Fruit fly (Drosophila melanogaster) whole organism, embryonic: ENCODE data around the gene Mon1.
A peak's percentile ranks its signal among the peaks of the same experiment; 100 is the strongest.

Source experiments
- Blimp-1 ChIP-seq: fragments of 200-800 bp; sonication (Bioruptor generic); optimal IDR thresholded peaks from 3 replicates; lab custom pipeline; 2018; ENCODE audit warnings: missing biosample characterization, missing genetic modification characterization, mild to moderate bottlenecking, moderate library complexity, missing genetic modification reagents
- CG10209 ChIP-seq: fragments of 200-800 bp; sonication (Bioruptor generic); optimal IDR thresholded peaks from 3 replicates; lab custom pipeline; 2017; ENCODE audit warnings: missing biosample characterization, mild to moderate bottlenecking, missing genetic modification characterization, missing genetic modification reagents
- CG10979 ChIP-seq: fragments of 200-800 bp; sonication (Bioruptor generic); optimal IDR thresholded peaks from 2 replicates; lab custom pipeline; 2018; ENCODE audit warnings: missing biosample characterization, mild to moderate bottlenecking, missing genetic modification characterization, moderate library complexity
- CG11696 ChIP-seq: fragments of 200-800 bp; sonication (Bioruptor generic); IDR thresholded peaks from 2 replicates; pipeline ENCODE4 v1.3.6; 2022; ENCODE audit warnings: missing biosample characterization, missing genetic modification characterization
- CG12942 ChIP-seq: fragments of 200-800 bp; sonication (Bioruptor generic); optimal IDR thresholded peaks from 3 replicates; lab custom pipeline; 2016; ENCODE audit warnings: missing biosample characterization, missing genetic modification characterization
- CG1603 ChIP-seq: fragments of 200-800 bp; sonication (Bioruptor generic); optimal IDR thresholded peaks from 2 replicates; lab custom pipeline; 2019; ENCODE audit warnings: missing biosample characterization, mild to moderate bottlenecking, missing genetic modification characterization, moderate library complexity
- CG1647 ChIP-seq: fragments of 200-800 bp; sonication (Bioruptor generic); optimal IDR thresholded peaks from 3 replicates; lab custom pipeline; 2016; ENCODE audit warnings: missing biosample characterization, missing genetic modification characterization
- CG2199 ChIP-seq: fragments of 200-800 bp; sonication (Bioruptor generic); IDR thresholded peaks from 3 replicates; pipeline ENCODE4 v1.3.6; 2022; ENCODE audit warnings: missing biosample characterization, missing genetic modification characterization
- CG3163 ChIP-seq: fragments of 200-800 bp; sonication (Bioruptor generic); optimal IDR thresholded peaks from 3 replicates; lab custom pipeline; 2016; ENCODE audit warnings: missing biosample characterization, missing genetic modification characterization
- CG4360 ChIP-seq: fragments of 200-800 bp; sonication (Bioruptor generic); IDR thresholded peaks from 2 replicates; pipeline ENCODE4 v1.3.6; 2022; ENCODE audit warnings: missing biosample characterization, missing genetic modification characterization
- CG43689 ChIP-seq: fragments of 200-800 bp; sonication (Bioruptor generic); IDR thresholded peaks from 2 replicates; pipeline ENCODE4 v1.3.6; 2022; ENCODE audit warnings: missing biosample characterization, missing genetic modification characterization
- CG4820 ChIP-seq: fragments of 200-800 bp; sonication (Bioruptor generic); optimal IDR thresholded peaks from 3 replicates; lab custom pipeline; 2016; ENCODE audit warnings: missing biosample characterization, missing genetic modification characterization
- CG6765 ChIP-seq: fragments of 200-800 bp; sonication (Bioruptor generic); optimal IDR thresholded peaks from 3 replicates; lab custom pipeline; 2017; ENCODE audit warnings: missing biosample characterization, mild to moderate bottlenecking, missing genetic modification characterization
- CG6813 ChIP-seq: fragments of 200-800 bp; sonication (Bioruptor generic); optimal IDR thresholded peaks from 2 replicates; lab custom pipeline; 2017; ENCODE audit warnings: missing biosample characterization, missing genetic modification characterization, mild to moderate bottlenecking, moderate library complexity, missing genetic modification reagents
- CG6854 ChIP-seq: fragments of 200-800 bp; sonication (Bioruptor generic); optimal IDR thresholded peaks from 3 replicates; lab custom pipeline; 2017; ENCODE audit warnings: missing biosample characterization, mild to moderate bottlenecking, missing genetic modification characterization
- CG7963 ChIP-seq: fragments of 200-800 bp; sonication (Bioruptor generic); IDR thresholded peaks from 3 replicates; pipeline ENCODE4 v1.3.6; 2022; ENCODE audit warnings: missing biosample characterization, missing genetic modification characterization; ENCODE audit not compliant: partially characterized antibody
- CG9609 ChIP-seq: fragments of 200-800 bp; sonication (Bioruptor generic); optimal IDR thresholded peaks from 3 replicates; lab custom pipeline; 2016; ENCODE audit warnings: missing biosample characterization, missing genetic modification characterization
- CG9932 ChIP-seq: fragments of 200-800 bp; sonication (Bioruptor generic); IDR thresholded peaks from 2 replicates; pipeline ENCODE4 v1.3.6; 2022; ENCODE audit warnings: missing biosample characterization, missing genetic modification characterization
- Chrac-16 ChIP-seq: fragments of 200-800 bp; sonication (Bioruptor generic); optimal IDR thresholded peaks from 3 replicates; lab custom pipeline; 2016; ENCODE audit warnings: missing biosample characterization, missing genetic modification characterization
- ERR ChIP-seq: fragments of 200-800 bp; sonication (Bioruptor generic); optimal IDR thresholded peaks from 2 replicates; lab custom pipeline; 2016; ENCODE audit warnings: missing biosample characterization, missing genetic modification characterization
- Fer2 ChIP-seq: fragments of 200-800 bp; sonication (Bioruptor generic); optimal IDR thresholded peaks from 2 replicates; lab custom pipeline; 2018; ENCODE audit warnings: missing biosample characterization, mild to moderate bottlenecking, missing genetic modification characterization, moderate library complexity
- HmgD ChIP-seq: fragments of 200-800 bp; sonication (Bioruptor generic); optimal IDR thresholded peaks from 3 replicates; lab custom pipeline; 2016; ENCODE audit warnings: missing biosample characterization, missing genetic modification characterization
- Lpt ChIP-seq: fragments of >200 bp; optimal IDR thresholded peaks from 2 replicates; lab custom pipeline; 2018; ENCODE audit warnings: missing biosample characterization, missing genetic modification characterization
- MESR4 ChIP-seq: fragments of 200-800 bp; sonication (Bioruptor generic); optimal IDR thresholded peaks from 2 replicates; lab custom pipeline; 2018; ENCODE audit warnings: missing biosample characterization, mild to moderate bottlenecking, missing genetic modification characterization, moderate library complexity
- Mrtf ChIP-seq: fragments of 200-800 bp; sonication (Bioruptor generic); IDR thresholded peaks from 3 replicates; pipeline ENCODE4 v1.3.6; 2022; ENCODE audit warnings: missing biosample characterization, missing genetic modification characterization
- Opbp ChIP-seq: fragments of 200-800 bp; sonication (Bioruptor generic); IDR thresholded peaks from 3 replicates; pipeline ENCODE4 v1.3.6; 2022; ENCODE audit warnings: missing biosample characterization, missing genetic modification characterization; ENCODE audit not compliant: partially characterized antibody
- Optix ChIP-seq: fragments of 200-800 bp; sonication (Bioruptor generic); IDR thresholded peaks from 3 replicates; pipeline ENCODE4 v1.3.6; 2022; ENCODE audit warnings: missing biosample characterization, missing genetic modification characterization
- bowl ChIP-seq: fragments of 200-800 bp; sonication (Bioruptor generic); IDR thresholded peaks from 2 replicates; pipeline ENCODE4 v1.3.6; 2022; ENCODE audit warnings: missing biosample characterization, missing genetic modification characterization
- btn ChIP-seq: fragments of 200-800 bp; sonication (Bioruptor generic); optimal IDR thresholded peaks from 2 replicates; lab custom pipeline; 2016; ENCODE audit warnings: missing biosample characterization, missing genetic modification characterization
- ci ChIP-seq: fragments of 200-800 bp; sonication (Bioruptor generic); IDR thresholded peaks from 3 replicates; pipeline ENCODE4 v1.3.6; 2022; ENCODE audit warnings: missing biosample characterization, missing genetic modification characterization
- corto ChIP-seq: fragments of 200-800 bp; sonication (Bioruptor generic); optimal IDR thresholded peaks from 2 replicates; lab custom pipeline; 2016; ENCODE audit warnings: missing biosample characterization, mild to moderate bottlenecking, missing genetic modification characterization, moderate library complexity
- crol ChIP-seq: fragments of 200-800 bp; sonication (Bioruptor generic); IDR thresholded peaks from 2 replicates; pipeline ENCODE4 v1.3.6; 2022; ENCODE audit warnings: missing biosample characterization, missing genetic modification characterization
- dm ChIP-seq: fragments of 200-800 bp; sonication (Bioruptor generic); optimal IDR thresholded peaks from 3 replicates; lab custom pipeline; 2016; ENCODE audit warnings: missing biosample characterization, missing genetic modification characterization
- en ChIP-seq: fragments of 200-800 bp; sonication (Bioruptor generic); optimal IDR thresholded peaks from 2 replicates; lab custom pipeline; 2016; ENCODE audit warnings: missing biosample characterization, missing genetic modification characterization
- fd96Cb ChIP-seq: fragments of 200-800 bp; sonication (Bioruptor generic); optimal IDR thresholded peaks from 2 replicates; lab custom pipeline; 2018; ENCODE audit warnings: missing biosample characterization, mild to moderate bottlenecking, missing genetic modification characterization, moderate library complexity
- fru ChIP-seq: fragments of >200 bp; optimal IDR thresholded peaks from 2 replicates; lab custom pipeline; 2017
- h ChIP-seq: fragments of >200 bp; optimal IDR thresholded peaks from 2 replicates; lab custom pipeline; 2017
- hbn ChIP-seq: fragments of 200-800 bp; sonication (Bioruptor generic); IDR thresholded peaks from 2 replicates; pipeline ENCODE4 v1.3.6; 2022; ENCODE audit warnings: missing biosample characterization, missing genetic modification characterization; ENCODE audit not compliant: partially characterized antibody
- jing ChIP-seq: fragments of 200-800 bp; sonication (Bioruptor generic); optimal IDR thresholded peaks from 2 replicates; lab custom pipeline; 2018; ENCODE audit warnings: missing biosample characterization, mild to moderate bottlenecking, missing genetic modification characterization
- maf-S ChIP-seq: fragments of 200-800 bp; sonication (Bioruptor generic); optimal IDR thresholded peaks from 2 replicates; lab custom pipeline; 2016; ENCODE audit warnings: missing biosample characterization, missing genetic modification characterization
- nerfin-2 ChIP-seq: fragments of 200-800 bp; sonication (Bioruptor generic); IDR thresholded peaks from 2 replicates; pipeline ENCODE4 v1.3.6; 2022; ENCODE audit warnings: missing biosample characterization, missing genetic modification characterization; ENCODE audit not compliant: partially characterized antibody
- oc ChIP-seq: fragments of 200-800 bp; sonication (Bioruptor generic); optimal IDR thresholded peaks from 2 replicates; lab custom pipeline; 2018; ENCODE audit warnings: missing biosample characterization, mild to moderate bottlenecking, missing genetic modification characterization, moderate library complexity
- otp ChIP-seq: fragments of 200-800 bp; sonication (Bioruptor generic); IDR thresholded peaks from 3 replicates; pipeline ENCODE4, ENCODE4 v1.3.6; 2022; ENCODE audit warnings: missing biosample characterization, missing genetic modification characterization
- sc ChIP-seq, 3 experiments: fragments of >200 bp in 2 of 3; fragments of 200-800 bp in 1 of 3; sonication (Bioruptor generic) in 1 of 3; optimal IDR thresholded peaks; 2 replicates in 2 of 3; 3 replicates in 1 of 3; lab custom pipeline; 2017; ENCODE audit warnings: mild to moderate bottlenecking in 1 of 3, missing biosample characterization in 1 of 3, missing genetic modification characterization in 1 of 3, missing genetic modification reagents in 1 of 3
- stwl ChIP-seq: fragments of 200-800 bp; sonication (Bioruptor generic); optimal IDR thresholded peaks from 3 replicates; lab custom pipeline; 2018; ENCODE audit warnings: missing biosample characterization, mild to moderate bottlenecking, missing genetic modification characterization, moderate library complexity
- tgo ChIP-seq: fragments of 200-800 bp; sonication (Bioruptor generic); IDR thresholded peaks from 3 replicates; pipeline ENCODE4 v1.3.6; 2022; ENCODE audit warnings: missing biosample characterization, missing genetic modification characterization
- toy ChIP-seq: fragments of 200-800 bp; sonication (Bioruptor generic); IDR thresholded peaks from 2 replicates; pipeline ENCODE4 v1.3.6; 2022; ENCODE audit warnings: missing biosample characterization, missing genetic modification characterization
- twi ChIP-seq: fragments of 200-800 bp; optimal IDR thresholded peaks from 2 replicates; lab custom pipeline; 2019; ENCODE audit warnings: missing biosample characterization, mild to moderate bottlenecking, missing genetic modification characterization, moderate library complexity
- usp ChIP-seq: fragments of >200 bp; optimal IDR thresholded peaks from 2 replicates; lab custom pipeline; 2017; ENCODE audit warnings: missing biosample characterization, missing genetic modification characterization
- wek ChIP-seq: fragments of 200-800 bp; sonication (Bioruptor generic); optimal IDR thresholded peaks from 3 replicates; lab custom pipeline; 2018; ENCODE audit warnings: missing biosample characterization, mild to moderate bottlenecking, missing genetic modification characterization, moderate library complexity
- zfh1 ChIP-seq: fragments of 200-800 bp; sonication (Bioruptor generic); IDR thresholded peaks from 3 replicates; pipeline ENCODE4 v1.3.6; 2022; ENCODE audit warnings: missing biosample characterization, missing genetic modification characterization

Gene Mon1

DNA sequence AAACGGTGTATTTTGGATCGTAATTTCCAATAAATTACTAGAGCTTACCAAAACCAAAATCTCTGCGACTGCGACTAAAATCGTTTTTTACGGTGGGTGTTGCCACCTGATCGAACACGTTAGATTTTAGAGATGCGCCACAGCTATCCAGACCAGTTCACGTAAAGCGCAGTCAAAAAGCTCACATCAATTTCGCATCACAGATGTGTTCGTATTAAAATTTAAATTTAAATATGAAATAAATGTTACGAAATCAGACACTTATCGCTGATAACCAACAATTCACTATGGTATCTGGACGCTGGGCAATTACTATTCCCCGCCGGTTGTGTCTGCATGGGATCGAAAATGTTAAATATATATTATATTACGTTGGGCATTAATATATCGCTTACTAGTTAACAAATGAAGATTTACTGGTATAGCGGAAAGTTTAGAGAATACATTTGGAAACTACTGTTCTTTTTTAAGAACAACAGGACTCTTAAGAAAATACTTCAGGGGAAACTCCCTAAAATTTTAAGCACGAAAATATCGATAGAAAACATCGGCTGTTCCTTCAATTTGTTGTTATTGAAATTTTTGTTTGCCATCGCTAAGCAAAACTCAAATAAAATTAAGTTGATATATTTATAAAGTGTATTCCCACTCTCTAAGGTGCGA is 3.1 kb upstream of the Mon1 start, which contains the start of the genes mxt and CG11927 (continued):
- TF ChIP-seq CG12942 (GFP tag; lab: Kevin White, UChicago) (peak; percentile 7), CG6765 (GFP tag; lab: Kevin White, UChicago) (no peak), stwl (no peak), maf-S (GFP tag; lab: Kevin White, UChicago) (peak; percentile 9), ERR (GFP tag; lab: Kevin White, UChicago) (no peak), sc (optimal IDR thresholded peaks at IDR 0.05; lab: Kevin White, UChicago) (no peak), sc (GFP tag; optimal IDR thresholded peaks at IDR 0.05; lab: Kevin White, UChicago) (no peak), CG6813 (no peak), CG9609 (GFP tag; lab: Kevin White, UChicago) (peak; percentile 23), bowl (no peak), CG9932 (GFP tag; lab: Robert Waterston, UW) (peak; percentile 85), Chrac-16 (GFP tag; lab: Kevin White, UChicago) (peak; percentile 61), ci (peak; percentile 72), CG4360 (GFP tag; lab: Robert Waterston, UW) (no peak), oc (tag; lab: Kevin White, UChicago) (no peak), hbn (GFP tag; lab: Robert Waterston, UW) (peak; percentile 87), CG3163 (GFP tag; lab: Kevin White, UChicago) (peak; percentile 15), dm (GFP tag; lab: Kevin White, UChicago) (no peak), btn (GFP tag; lab: Kevin White, UChicago) (no peak), tgo (GFP tag; lab: Robert Waterston, UW) (no peak), corto (no peak), CG10209 (GFP tag; lab: Kevin White, UChicago) (no peak), h (lab: Kevin White, UChicago) (no peak), Fer2 (tag; lab: Kevin White, UChicago) (peak; percentile 12), Optix (peak; percentile 40; the same call in 1 of the 3 replicates), CG6854 (GFP tag; lab: Kevin White, UChicago) (no peak), CG7963 (GFP tag; lab: Robert Waterston, UW) (peak; percentile 77), MESR4 (GFP tag; lab: Kevin White, UChicago) (no peak), crol (GFP tag; lab: Robert Waterston, UW) (no peak), otp (GFP tag; lab: Robert Waterston, UW) (0 out of 3 replicates have a peak, but pooled peaks have one; percentile 15), CG1647 (peak; percentile 31), zfh1 (GFP tag; lab: Robert Waterston, UW) (peak; percentile 71; the same call in 2 of the 3 replicates), CG1603 (tag; lab: Kevin White, UChicago) (no peak), Blimp-1 (GFP tag; lab: Kevin White, UChicago) (no peak), nerfin-2 (GFP tag; lab: Robert Waterston, UW) (peak; percentile 71), wek (no peak), Lpt (GFP tag; lab: Kevin White, UChicago) (no peak), CG2199 (GFP tag; lab: Robert Waterston, UW) (no peak), fd96Cb (tag; lab: Kevin White, UChicago) (peak; percentile 28), CG4820 (peak; percentile 21), CG10979 (tag; lab: Kevin White, UChicago) (no peak), jing (no peak), Mrtf (GFP tag; lab: Robert Waterston, UW) (peak; percentile 27; the same call in 1 of the 3 replicates), twi (no peak), HmgD (GFP tag; lab: Kevin White, UChicago) (no peak), usp (GFP tag; lab: Kevin White, UChicago) (no peak), CG43689 (no peak), en (no peak), Opbp (GFP tag; lab: Robert Waterston, UW) (peak; percentile 90), toy (no peak), CG11696 (GFP tag; lab: Robert Waterston, UW) (no peak), fru (lab: Kevin White, UChicago) (no peak)
